ENCODE assay signal across 3 fruit fly cellular contexts in genomic region chr2L:10677715-10678088, dm6.
TF ChIP-seq lines count a peak whose summit lies in the region.

No protein-coding gene starts in this region.

- no peak for TF ChIP-seq CTCF in whole organism, embryonic (GFP tag; optimal IDR thresholded peaks at IDR 0.05; lab: Kevin White, UChicago)

TF ChIP-seq in whole organism, embryonic, 481 proteins besides CTCF, POLR2A, EP300 and RAD21:
- TF ChIP-seq CG32767 (GFP tag; IDR thresholded peaks at IDR 0.05; lab: Robert Waterston, UW) (no peak), ken (GFP tag; IDR thresholded peaks at IDR 0.05; lab: Robert Waterston, UW) (0 out of 3 replicates have a peak, but pooled peaks have one; percentile 33), Aef1 (GFP tag; IDR thresholded peaks at IDR 0.05; lab: Robert Waterston, UW) (0 out of 3 replicates have a peak, but pooled peaks have one; percentile 0), sd (tag; optimal IDR thresholded peaks at IDR 0.05; lab: Kevin White, UChicago) (peak; percentile 92), Trl (optimal IDR thresholded peaks at IDR 0.05; lab: Kevin White, UChicago) (peak in 1 of 2 experiments; percentile 7), Trl (GFP tag; optimal IDR thresholded peaks at IDR 0.05; lab: Kevin White, UChicago) (no peak), CG8290 (GFP tag; optimal IDR thresholded peaks at IDR 0.05; lab: Kevin White, UChicago) (no peak), CG8290 (tag; optimal IDR thresholded peaks at IDR 0.05; lab: Kevin White, UChicago) (no peak), sens (GFP tag; lab: Kevin White, UChicago) (peak; percentile 28), chn (GFP tag; optimal IDR thresholded peaks at IDR 0.05; lab: Kevin White, UChicago) (no peak), Nf-YB (GFP tag; optimal IDR thresholded peaks at IDR 0.05; lab: Kevin White, UChicago) (no peak), CG15073 (GFP tag; optimal IDR thresholded peaks at IDR 0.05; lab: Kevin White, UChicago) (no peak), CG5180 (GFP tag; optimal IDR thresholded peaks at IDR 0.05; lab: Kevin White, UChicago) (peak; percentile 47), Oli (tag; optimal IDR thresholded peaks at IDR 0.05; lab: Kevin White, UChicago) (no peak)

TF ChIP-seq in whole organism, prepupa, 60 proteins besides CTCF, POLR2A, EP300 and RAD21:
- TF ChIP-seq Smox (GFP tag; optimal IDR thresholded peaks at IDR 0.05; lab: Kevin White, UChicago) = no peak
- no peak for TF ChIP-seq OdsH (GFP tag; optimal IDR thresholded peaks at IDR 0.05; lab: Kevin White, UChicago)
- no peak for TF ChIP-seq Eip93F (GFP tag; optimal IDR thresholded peaks at IDR 0.05; lab: Kevin White, UChicago)
- peak; percentile 26 for TF ChIP-seq CG32006 (GFP tag; optimal IDR thresholded peaks at IDR 0.05; lab: Kevin White, UChicago)
- no peak for TF ChIP-seq ss (GFP tag; optimal IDR thresholded peaks at IDR 0.05; lab: Kevin White, UChicago)
- TF ChIP-seq CG15336 (GFP tag; IDR thresholded peaks at IDR 0.05; lab: Robert Waterston, UW) = peak; percentile 4; the same call in 1 of the 2 replicates
- no peak for TF ChIP-seq CG11762 (GFP tag; optimal IDR thresholded peaks at IDR 0.05; lab: Kevin White, UChicago; ENCODE audit: insufficient read depth)
- TF ChIP-seq Hr39 (GFP tag; optimal IDR thresholded peaks at IDR 0.05; lab: Kevin White, UChicago) = no peak

TF ChIP-seq in whole organism, wandering third instar larva, 38 proteins besides CTCF, POLR2A, EP300 and RAD21:
- TF ChIP-seq fru (GFP tag; optimal IDR thresholded peaks at IDR 0.05; lab: Kevin White, UChicago) (peak; percentile 13), br (GFP tag; optimal IDR thresholded peaks at IDR 0.05; lab: Kevin White, UChicago) (no peak)
TF ChIP-seq in whole organism, wandering third instar larva: peak in this region for 1.
